Fruit fly (Drosophila melanogaster) whole organism, embryonic: ENCODE measurements around the gene CG10663.
A peak's percentile ranks its signal among the peaks of the same experiment; 100 is the strongest.

ENCODE experiments used
- ATbp ChIP-seq: fragments of 200-800 bp; sonication (Bioruptor generic); optimal IDR thresholded peaks from 2 replicates; lab custom pipeline; 2017; ENCODE audit warnings: missing biosample characterization, mild to moderate bottlenecking, missing genetic modification characterization, missing genetic modification reagents
- Asciz ChIP-seq: fragments of 200-800 bp; sonication (Bioruptor generic); optimal IDR thresholded peaks from 2 replicates; lab custom pipeline; 2017; ENCODE audit warnings: missing biosample characterization, mild to moderate bottlenecking, missing genetic modification characterization, missing genetic modification reagents
- C15 ChIP-seq: fragments of 200-800 bp; sonication (Bioruptor generic); IDR thresholded peaks from 3 replicates; pipeline ENCODE4 v1.3.6; 2022; ENCODE audit warnings: missing biosample characterization, missing genetic modification characterization
- CG10147 ChIP-seq: fragments of 200-800 bp; sonication (Bioruptor generic); optimal IDR thresholded peaks from 2 replicates; lab custom pipeline; 2019; ENCODE audit warnings: missing biosample characterization, mild to moderate bottlenecking, missing genetic modification characterization, moderate library complexity
- CG10267 ChIP-seq: fragments of 200-800 bp; sonication (Bioruptor generic); optimal IDR thresholded peaks from 2 replicates; lab custom pipeline; 2018; ENCODE audit warnings: missing biosample characterization, mild to moderate bottlenecking, missing genetic modification characterization, moderate library complexity
- CG13624 ChIP-seq: fragments of 200-800 bp; sonication (Bioruptor generic); optimal IDR thresholded peaks from 2 replicates; lab custom pipeline; 2016; ENCODE audit warnings: missing biosample characterization, missing genetic modification characterization
- CG16779 ChIP-seq: fragments of 200-800 bp; sonication (Bioruptor generic); IDR thresholded peaks from 2 replicates; pipeline ENCODE4 v1.3.6; 2022; ENCODE audit warnings: missing biosample characterization, missing genetic modification characterization
- CG2678 ChIP-seq: fragments of 200-800 bp; sonication (Bioruptor generic); optimal IDR thresholded peaks from 3 replicates; lab custom pipeline; 2019; ENCODE audit warnings: missing biosample characterization, mild to moderate bottlenecking, missing genetic modification characterization, moderate library complexity
- CG2712 ChIP-seq: fragments of 200-800 bp; optimal IDR thresholded peaks from 3 replicates; lab custom pipeline; 2019; ENCODE audit warnings: missing biosample characterization, mild to moderate bottlenecking, missing genetic modification characterization, moderate library complexity
- CG30403 ChIP-seq: fragments of 200-800 bp; sonication (Bioruptor generic); optimal IDR thresholded peaks from 3 replicates; lab custom pipeline; 2016; ENCODE audit warnings: missing biosample characterization, missing genetic modification characterization
- CG3407 ChIP-seq: fragments of 200-800 bp; sonication (Bioruptor generic); optimal IDR thresholded peaks from 2 replicates; lab custom pipeline; 2018; ENCODE audit warnings: missing biosample characterization, mild to moderate bottlenecking, missing genetic modification characterization
- CG34422 ChIP-seq: fragments of 200-800 bp; sonication (Bioruptor generic); IDR thresholded peaks from 3 replicates; pipeline ENCODE4 v1.3.6; 2022; ENCODE audit warnings: missing biosample characterization, missing genetic modification characterization
- CG3847 ChIP-seq: fragments of 200-800 bp; sonication (Bioruptor generic); IDR thresholded peaks from 2 replicates; pipeline ENCODE4 v1.3.6; 2022; ENCODE audit warnings: missing biosample characterization, missing genetic modification characterization
- CG4617 ChIP-seq: fragments of 200-800 bp; sonication (Bioruptor generic); optimal IDR thresholded peaks from 3 replicates; lab custom pipeline; 2016; ENCODE audit warnings: missing biosample characterization, missing genetic modification characterization, borderline replicate concordance
- CG6272 ChIP-seq: fragments of 200-800 bp; sonication (Bioruptor generic); IDR thresholded peaks from 2 replicates; pipeline ENCODE4 v1.3.6; 2022; ENCODE audit warnings: missing biosample characterization, missing genetic modification characterization
- CG7928 ChIP-seq: fragments of 200-800 bp; sonication (Bioruptor generic); optimal IDR thresholded peaks from 2 replicates; lab custom pipeline; 2017; ENCODE audit warnings: missing biosample characterization, mild to moderate bottlenecking, missing genetic modification characterization
- CG9932 ChIP-seq: fragments of 200-800 bp; sonication (Bioruptor generic); IDR thresholded peaks from 2 replicates; pipeline ENCODE4 v1.3.6; 2022; ENCODE audit warnings: missing biosample characterization, missing genetic modification characterization
- Camta ChIP-seq: fragments of 200-800 bp; sonication (Bioruptor generic); optimal IDR thresholded peaks from 2 replicates; lab custom pipeline; 2016; ENCODE audit warnings: missing biosample characterization, missing genetic modification characterization
- CoRest ChIP-seq: fragments of 200-800 bp; sonication (Bioruptor generic); optimal IDR thresholded peaks from 3 replicates; lab custom pipeline; 2018; ENCODE audit warnings: missing biosample characterization, mild to moderate bottlenecking, missing genetic modification characterization, moderate library complexity
- D19B ChIP-seq: fragments of 200-800 bp; sonication (Bioruptor generic); optimal IDR thresholded peaks from 2 replicates; lab custom pipeline; 2017; ENCODE audit warnings: missing biosample characterization, mild to moderate bottlenecking, missing genetic modification characterization
- Doc3 ChIP-seq: fragments of 200-800 bp; sonication (Bioruptor generic); IDR thresholded peaks from 3 replicates; pipeline ENCODE4 v1.3.6; 2022; ENCODE audit warnings: missing biosample characterization, missing genetic modification characterization; ENCODE audit not compliant: partially characterized antibody
- Dp ChIP-seq: fragments of 200-800 bp; sonication (Bioruptor generic); optimal IDR thresholded peaks from 2 replicates; lab custom pipeline; 2018; ENCODE audit warnings: missing biosample characterization, mild to moderate bottlenecking, missing genetic modification characterization, moderate library complexity
- Lim3 ChIP-seq: fragments of 200-800 bp; sonication (Bioruptor generic); IDR thresholded peaks from 2 replicates; pipeline ENCODE4 v1.3.6; 2022; ENCODE audit warnings: missing biosample characterization, missing genetic modification characterization
- Med ChIP-seq: fragments of 200-800 bp; sonication (Bioruptor generic); peaks from one replicate; lab custom pipeline; 2016; ENCODE audit warnings: missing biosample characterization, missing genetic modification characterization, mild to moderate bottlenecking, inconsistent platforms, moderate library complexity
- Meics ChIP-seq: fragments of 200-800 bp; sonication (Bioruptor generic); optimal IDR thresholded peaks from 2 replicates; lab custom pipeline; 2017; ENCODE audit warnings: missing biosample characterization, mild to moderate bottlenecking, missing genetic modification characterization
- NC2α ChIP-seq: fragments of 200-800 bp; sonication (Bioruptor generic); optimal IDR thresholded peaks from 2 replicates; lab custom pipeline; 2016; ENCODE audit warnings: missing biosample characterization, missing genetic modification characterization
- Neu2 ChIP-seq: fragments of 200-800 bp; sonication (Bioruptor generic); optimal IDR thresholded peaks from 3 replicates; lab custom pipeline; 2016; ENCODE audit warnings: missing biosample characterization, missing genetic modification characterization, borderline replicate concordance
- Pdp1 ChIP-seq, 2 experiments: fragments of 200-800 bp; sonication (Bioruptor generic); optimal IDR thresholded peaks; 3 replicates each; lab custom pipeline; 2016; ENCODE audit warnings: missing biosample characterization in 2 of 2, missing genetic modification characterization in 2 of 2, mild to moderate bottlenecking in 1 of 2, moderate library complexity in 1 of 2
- Ravus ChIP-seq: fragments of 200-800 bp; sonication (Bioruptor generic); IDR thresholded peaks from 2 replicates; pipeline ENCODE4 v1.3.6; 2022; ENCODE audit warnings: missing biosample characterization, missing genetic modification characterization
- Sry-δ ChIP-seq: fragments of 200-800 bp; sonication (Bioruptor generic); optimal IDR thresholded peaks from 2 replicates; lab custom pipeline; 2016; ENCODE audit warnings: missing biosample characterization, missing genetic modification characterization
- YL-1 ChIP-seq: fragments of 200-800 bp; sonication (Bioruptor generic); optimal IDR thresholded peaks from 3 replicates; lab custom pipeline; 2017; ENCODE audit warnings: missing biosample characterization, mild to moderate bottlenecking, missing genetic modification characterization
- amos ChIP-seq: fragments of 200-800 bp; sonication (Bioruptor generic); IDR thresholded peaks from 2 replicates; pipeline ENCODE4 v1.3.6; 2022; ENCODE audit warnings: missing biosample characterization, missing genetic modification characterization; ENCODE audit not compliant: partially characterized antibody
- az2 ChIP-seq: fragments of 200-800 bp; sonication (Bioruptor generic); optimal IDR thresholded peaks from 3 replicates; lab custom pipeline; 2016; ENCODE audit warnings: missing biosample characterization, missing genetic modification characterization
- bbx ChIP-seq: fragments of 200-800 bp; sonication (Bioruptor generic); IDR thresholded peaks from 2 replicates; pipeline ENCODE4 v1.3.6; 2022; ENCODE audit warnings: missing biosample characterization, missing genetic modification characterization; ENCODE audit not compliant: partially characterized antibody
- bigmax ChIP-seq: fragments of 200-800 bp; sonication (Bioruptor generic); optimal IDR thresholded peaks from 2 replicates; lab custom pipeline; 2018; ENCODE audit warnings: missing biosample characterization, mild to moderate bottlenecking, missing genetic modification characterization
- btn ChIP-seq: fragments of 200-800 bp; sonication (Bioruptor generic); optimal IDR thresholded peaks from 2 replicates; lab custom pipeline; 2016; ENCODE audit warnings: missing biosample characterization, missing genetic modification characterization
- h ChIP-seq: fragments of >200 bp; optimal IDR thresholded peaks from 2 replicates; lab custom pipeline; 2017
- insv ChIP-seq, 2 experiments: fragments of 200-800 bp; sonication (Bioruptor generic); optimal IDR thresholded peaks; 3 replicates each; lab custom pipeline; 2016 to 2018; ENCODE audit warnings: missing biosample characterization in 2 of 2, missing genetic modification characterization in 2 of 2
- kah ChIP-seq: fragments of 200-800 bp; sonication (Bioruptor generic); optimal IDR thresholded peaks from 2 replicates; lab custom pipeline; 2018; ENCODE audit warnings: missing biosample characterization, mild to moderate bottlenecking, missing genetic modification characterization
- knrl ChIP-seq: fragments of 200-800 bp; sonication (Bioruptor generic); IDR thresholded peaks from 3 replicates; pipeline ENCODE4 v1.3.6; 2022; ENCODE audit warnings: missing biosample characterization, missing genetic modification characterization; ENCODE audit not compliant: partially characterized antibody
- ro ChIP-seq: fragments of 200-800 bp; sonication (Bioruptor generic); IDR thresholded peaks from 2 replicates; pipeline ENCODE4 v1.3.6; 2022; ENCODE audit warnings: missing biosample characterization, missing genetic modification characterization
- row ChIP-seq: fragments of 200-800 bp; sonication (Bioruptor generic); IDR thresholded peaks from 3 replicates; pipeline ENCODE4 v1.3.6; 2022; ENCODE audit warnings: missing biosample characterization, missing genetic modification characterization
- sc ChIP-seq, 3 experiments: fragments of >200 bp in 2 of 3; fragments of 200-800 bp in 1 of 3; sonication (Bioruptor generic) in 1 of 3; optimal IDR thresholded peaks; 2 replicates in 2 of 3; 3 replicates in 1 of 3; lab custom pipeline; 2017; ENCODE audit warnings: mild to moderate bottlenecking in 1 of 3, missing biosample characterization in 1 of 3, missing genetic modification characterization in 1 of 3, missing genetic modification reagents in 1 of 3
- schlank ChIP-seq: fragments of 200-800 bp; sonication (Bioruptor generic); optimal IDR thresholded peaks from 2 replicates; lab custom pipeline; 2018; ENCODE audit warnings: missing biosample characterization, mild to moderate bottlenecking, missing genetic modification characterization
- sens ChIP-seq: fragments of 200-800 bp; sonication (Bioruptor generic); peaks from one replicate; lab custom pipeline; 2016; ENCODE audit warnings: missing biosample characterization, missing genetic modification characterization
- sob ChIP-seq: fragments of 200-800 bp; sonication (Bioruptor generic); IDR thresholded peaks from 2 replicates; pipeline ENCODE4 v1.3.6; 2022; ENCODE audit warnings: missing biosample characterization, missing genetic modification characterization
- tio ChIP-seq: fragments of 200-800 bp; sonication (Bioruptor generic); optimal IDR thresholded peaks from 2 replicates; lab custom pipeline; 2017; ENCODE audit warnings: missing biosample characterization, missing genetic modification characterization, inconsistent platforms
- tll ChIP-seq, 2 experiments: fragments of 200-800 bp in 1 of 2; fragments of >200 bp in 1 of 2; sonication (Bioruptor generic) in 1 of 2; optimal IDR thresholded peaks; 2 replicates each; lab custom pipeline; 2017 to 2019; ENCODE audit warnings: missing biosample characterization in 2 of 2, missing genetic modification characterization in 2 of 2, mild to moderate bottlenecking in 1 of 2, moderate library complexity in 1 of 2

Gene CG10663

DNA sequence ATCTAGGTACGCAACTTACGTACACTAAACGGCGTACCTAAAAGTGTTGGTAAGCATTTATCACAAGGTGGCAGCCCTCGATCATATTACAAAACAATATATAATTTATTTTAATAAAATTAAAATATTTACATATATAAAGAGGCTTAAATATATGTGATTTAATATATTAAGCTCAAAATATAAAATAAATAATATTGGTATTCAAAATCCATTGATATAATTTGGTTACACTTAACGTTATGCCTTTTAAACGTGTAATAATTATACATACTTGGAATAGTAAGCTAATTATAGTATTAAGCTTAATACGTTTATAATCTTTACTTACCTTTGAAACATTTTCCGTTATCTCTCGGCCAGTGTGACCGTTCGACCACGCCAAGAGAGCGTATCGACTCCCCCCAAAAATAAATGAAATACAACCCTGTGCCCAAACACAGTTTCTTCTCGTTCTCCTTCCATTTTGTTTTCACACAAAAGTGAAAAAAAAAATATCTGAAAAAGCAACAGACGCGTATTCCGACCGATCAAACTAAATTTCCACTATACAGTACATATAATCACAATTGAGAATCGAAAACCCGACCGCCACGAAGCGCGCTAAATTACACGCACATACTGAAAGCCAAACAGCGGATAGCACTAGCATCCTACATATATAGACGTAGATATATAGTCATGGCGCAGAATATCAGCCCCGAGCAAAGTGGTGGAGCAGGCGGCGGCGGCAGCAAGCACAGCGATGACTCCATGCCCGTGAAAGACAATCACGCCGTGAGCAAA lies 19.2 kb upstream of the CG10663 start, which contains the start of the genes CG10646 and vih (continued):
- TF ChIP-seq Doc3 (GFP tag; lab: Robert Waterston, UW) (no peak; the same call in 2 of the 3 replicates), ro (GFP tag; lab: Robert Waterston, UW) (no peak), CG7928 (no peak), Dp (GFP tag; lab: Kevin White, UChicago) (peak; percentile 31), NC2α (GFP tag; lab: Kevin White, UChicago) (no peak), bigmax (no peak), CG16779 (GFP tag; lab: Robert Waterston, UW) (no peak), row (peak; percentile 63), Pdp1 (GFP tag; optimal IDR thresholded peaks at IDR 0.05; lab: Kevin White, UChicago) (peak in 1 of 2 experiments; percentile 28), CoRest (tag; lab: Kevin White, UChicago) (peak; percentile 59), Asciz (no peak), insv (GFP tag; optimal IDR thresholded peaks at IDR 0.05; lab: Kevin White, UChicago) (peak in 1 of 2 experiments; percentile 39), Ravus (GFP tag; lab: Robert Waterston, UW) (no peak), CG2712 (tag; lab: Kevin White, UChicago) (peak; percentile 73), sob (peak; percentile 7; the same call in 1 of the 2 replicates), CG30403 (peak; percentile 60), Med (GFP tag; lab: Kevin White, UChicago) (peak; percentile 53), CG34422 (GFP tag; lab: Robert Waterston, UW) (peak; percentile 46; the same call in 1 of the 3 replicates), CG10267 (tag; lab: Kevin White, UChicago) (peak; percentile 91), Meics (peak; percentile 70), CG3847 (GFP tag; lab: Robert Waterston, UW) (0 out of 2 replicates have a peak, but pooled peaks have one; percentile 33), az2 (peak; percentile 54), CG6272 (GFP tag; lab: Robert Waterston, UW) (no peak), bbx (GFP tag; lab: Robert Waterston, UW) (no peak), Camta (GFP tag; lab: Kevin White, UChicago) (peak; percentile 29), CG3407 (GFP tag; lab: Kevin White, UChicago) (no peak), tio (GFP tag; lab: Kevin White, UChicago) (no peak), sens (GFP tag; lab: Kevin White, UChicago) (peak; percentile 85), btn (GFP tag; lab: Kevin White, UChicago) (no peak), amos (no peak; the same call in 1 of the 2 replicates), Sry-δ (GFP tag; lab: Kevin White, UChicago) (peak; percentile 49), tll (GFP tag; optimal IDR thresholded peaks at IDR 0.05; lab: Kevin White, UChicago) (no peak), CG4617 (GFP tag; lab: Kevin White, UChicago) (peak; percentile 75), ATbp (no peak), CG10147 (GFP tag; lab: Kevin White, UChicago) (peak; percentile 20), CG9932 (0 out of 2 replicates have a peak, but pooled peaks have one; percentile 46), C15 (GFP tag; lab: Robert Waterston, UW) (no peak), knrl (GFP tag; lab: Robert Waterston, UW) (0 out of 3 replicates have a peak, but pooled peaks have one; percentile 23), Lim3 (GFP tag; lab: Robert Waterston, UW) (no peak), Neu2 (GFP tag; lab: Kevin White, UChicago) (no peak), D19B (GFP tag; lab: Kevin White, UChicago) (no peak), CG13624 (GFP tag; lab: Kevin White, UChicago) (no peak), h (lab: Kevin White, UChicago) (no peak), schlank (no peak), kah (GFP tag; lab: Kevin White, UChicago) (no peak), CG2678 (tag; lab: Kevin White, UChicago) (peak; percentile 57), YL-1 (GFP tag; lab: Kevin White, UChicago) (peak; percentile 88), sc (optimal IDR thresholded peaks at IDR 0.05; lab: Kevin White, UChicago) (no peak), sc (GFP tag; optimal IDR thresholded peaks at IDR 0.05; lab: Kevin White, UChicago) (no peak)
